Fruit fly (Drosophila melanogaster): Measurements from ENCODE around the gene Ir75a.
"Not testable (repeated sequence)": the region's sequence is repeated elsewhere in the genome, so short reads cannot be mapped to it uniquely, and the experiment has no call there.

Gene Ir75a

DNA sequence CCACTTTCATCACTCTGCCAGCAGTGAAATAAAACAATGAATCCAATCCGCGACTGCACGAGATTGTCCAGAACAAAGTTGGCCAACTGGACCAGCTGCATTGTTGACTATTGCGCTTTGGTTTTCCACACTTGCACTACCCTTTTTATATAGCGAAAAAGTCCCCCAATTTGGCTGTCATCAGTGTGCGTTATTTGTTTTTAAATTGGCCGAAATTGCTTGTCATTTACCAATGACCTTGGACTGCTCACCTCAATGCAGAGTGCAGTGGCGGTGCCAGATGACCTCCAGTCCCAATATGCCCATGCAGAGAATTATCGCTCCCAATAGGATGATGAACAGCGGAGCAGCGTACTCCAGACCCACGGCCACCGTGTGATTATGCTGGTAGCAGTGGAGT lies at the start of gene Ir75a:
Gene Ir75a (minus strand): TSS at position 101 of the 400 bp plus-strand sequence.
- no peak for TF ChIP-seq jim (GFP tag; optimal IDR thresholded peaks at IDR 0.05)
- no peak for TF ChIP-seq foxo (GFP tag; optimal IDR thresholded peaks at IDR 0.05)
- no peak for TF ChIP-seq CG9705 (GFP tag; optimal IDR thresholded peaks at IDR 0.05)
- no peak for TF ChIP-seq Rel (GFP tag; optimal IDR thresholded peaks at IDR 0.05)
- no peak for TF ChIP-seq Rel (tag; optimal IDR thresholded peaks at IDR 0.05)
- no peak for TF ChIP-seq Dfd (GFP tag; optimal IDR thresholded peaks at IDR 0.05)
- TF ChIP-seq woc (GFP tag; optimal IDR thresholded peaks at IDR 0.05) = no peak
- no peak for TF ChIP-seq fru (GFP tag; optimal IDR thresholded peaks at IDR 0.05)
- no peak for TF ChIP-seq Hnf4 (GFP tag; optimal IDR thresholded peaks at IDR 0.05)
- TF ChIP-seq tai (GFP tag; optimal IDR thresholded peaks at IDR 0.05) = no peak
- no peak for TF ChIP-seq h (GFP tag; optimal IDR thresholded peaks at IDR 0.05)
- no peak for TF ChIP-seq pan (optimal IDR thresholded peaks at IDR 0.05)
- TF ChIP-seq dsf (GFP tag; optimal IDR thresholded peaks at IDR 0.05; ENCODE audit: borderline replicate concordance) = no peak
- TF ChIP-seq psq (GFP tag; optimal IDR thresholded peaks at IDR 0.05) = no peak
- TF ChIP-seq GATAd (GFP tag; optimal IDR thresholded peaks at IDR 0.05) = no peak
- TF ChIP-seq Dif (GFP tag; optimal IDR thresholded peaks at IDR 0.05; ENCODE audit: partially characterized antibody) = no peak
- TF ChIP-seq lola (GFP tag; optimal IDR thresholded peaks at IDR 0.05) = no peak
- no peak for TF ChIP-seq N (GFP tag; optimal IDR thresholded peaks at IDR 0.05)
- TF ChIP-seq Sp1 (GFP tag; optimal IDR thresholded peaks at IDR 0.05) = no peak

DNA sequence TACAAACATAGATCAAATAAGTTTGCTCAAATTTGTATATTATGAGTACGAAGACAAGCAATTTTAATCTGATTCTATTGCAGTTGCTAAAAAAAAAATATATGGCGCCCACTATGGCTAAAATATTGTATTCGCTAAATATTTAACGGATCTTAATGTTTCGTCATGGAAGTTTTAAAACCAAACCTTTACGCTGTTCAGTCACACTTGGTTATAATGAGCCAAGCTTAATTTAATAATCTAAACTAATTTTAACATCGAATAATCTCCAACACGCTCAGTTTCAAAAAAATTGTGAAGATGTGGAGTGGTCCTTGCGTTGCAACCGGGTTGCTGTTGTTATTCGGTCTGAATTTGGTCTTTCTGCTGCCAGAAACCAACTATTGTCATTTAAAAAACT lies 40.5 kb upstream of the Ir75a start, which contains the start of gene CG34002:
Gene CG34002 (plus strand): TSS at position 301 of the 400 bp plus-strand sequence.
- TF ChIP-seq br, h, sv (GFP tag; optimal IDR thresholded peaks at IDR 0.05): not testable (repeated sequence)

DNA sequence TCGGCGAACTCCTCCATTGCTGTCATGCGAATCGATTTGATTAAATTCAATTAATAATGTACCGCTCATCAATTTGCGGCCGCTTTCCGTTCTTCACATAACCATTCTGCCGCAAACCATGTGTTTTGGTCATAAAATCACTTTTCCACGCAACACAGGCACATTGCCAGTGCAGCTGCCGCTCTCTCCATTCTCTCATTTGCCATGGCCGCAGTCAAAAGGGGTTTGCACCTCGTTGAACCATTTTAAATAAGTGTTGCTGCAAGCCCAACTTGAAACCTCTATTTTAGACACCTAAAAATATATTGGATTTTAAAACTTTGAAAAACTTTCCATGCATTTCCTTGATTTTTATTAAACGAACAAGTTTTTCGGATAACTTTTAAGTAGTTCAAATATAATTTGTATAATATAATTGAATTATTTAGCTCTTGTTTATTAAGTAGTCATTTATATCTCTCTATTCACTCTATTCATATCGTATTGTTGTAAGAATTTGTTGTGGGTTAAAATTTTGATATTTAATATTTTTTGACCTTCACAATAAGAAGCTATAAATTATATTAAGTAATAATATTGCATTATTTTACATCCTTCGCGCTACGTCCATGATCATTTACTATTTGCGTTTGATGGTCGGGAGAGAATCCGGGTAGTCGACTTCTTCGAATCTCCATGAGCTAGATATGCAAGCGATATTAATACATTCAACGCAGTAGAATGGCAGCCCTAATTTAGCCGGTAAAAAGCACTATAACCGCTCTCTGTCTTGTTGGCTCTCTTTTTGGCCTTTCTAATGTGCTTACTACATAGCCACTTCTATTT lies 39.1 kb upstream of the Ir75a start, which contains the start of gene CG5535:
Gene CG5535 (minus strand): TSS at position 140 of the 825 bp plus-strand sequence.
- peak; percentile 62 for TF ChIP-seq OdsH (GFP tag; optimal IDR thresholded peaks at IDR 0.05)
- peak; percentile 52 for TF ChIP-seq rgr (GFP tag; optimal IDR thresholded peaks at IDR 0.05)
- TF ChIP-seq dl (GFP tag; optimal IDR thresholded peaks at IDR 0.05; ENCODE audit: insufficient read depth in 1 of 2, partially characterized antibody in 2 of 2) = no peak
- no peak for TF ChIP-seq Dif (GFP tag; optimal IDR thresholded peaks at IDR 0.05; ENCODE audit: partially characterized antibody)
- peak; percentile 60 for TF ChIP-seq fru (GFP tag; optimal IDR thresholded peaks at IDR 0.05)
- peak; percentile 72 for TF ChIP-seq Sp1 (GFP tag; optimal IDR thresholded peaks at IDR 0.05)
- peak; percentile 57 for TF ChIP-seq sv (GFP tag; optimal IDR thresholded peaks at IDR 0.05)
- TF ChIP-seq Hnf4 (GFP tag; optimal IDR thresholded peaks at IDR 0.05) = no peak
- TF ChIP-seq Jra (GFP tag; optimal IDR thresholded peaks at IDR 0.05) = no peak
- TF ChIP-seq usp (GFP tag; optimal IDR thresholded peaks at IDR 0.05) = no peak
- TF ChIP-seq Mio (GFP tag; optimal IDR thresholded peaks at IDR 0.05) = no peak
- TF ChIP-seq ey (GFP tag; optimal IDR thresholded peaks at IDR 0.05) = peak; percentile 32
- TF ChIP-seq dmrt93B (GFP tag; optimal IDR thresholded peaks at IDR 0.05) = peak; percentile 52
- TF ChIP-seq woc (GFP tag; optimal IDR thresholded peaks at IDR 0.05) = no peak
- peak; percentile 35 for TF ChIP-seq br (GFP tag; optimal IDR thresholded peaks at IDR 0.05)
- TF ChIP-seq Hr83 (GFP tag; optimal IDR thresholded peaks at IDR 0.05; ENCODE audit: poor library complexity, severe bottlenecking) = peak; percentile 41
- peak; percentile 52 for TF ChIP-seq HLH106 (tag; optimal IDR thresholded peaks at IDR 0.05)
- peak in 1 of 2 experiments; percentile 80 for TF ChIP-seq foxo (GFP tag; optimal IDR thresholded peaks at IDR 0.05)
- no peak for TF ChIP-seq lola (GFP tag; optimal IDR thresholded peaks at IDR 0.05)
- peak; percentile 68 for TF ChIP-seq psq (GFP tag; optimal IDR thresholded peaks at IDR 0.05)
- peak; percentile 45 for TF ChIP-seq h (GFP tag; optimal IDR thresholded peaks at IDR 0.05)

DNA sequence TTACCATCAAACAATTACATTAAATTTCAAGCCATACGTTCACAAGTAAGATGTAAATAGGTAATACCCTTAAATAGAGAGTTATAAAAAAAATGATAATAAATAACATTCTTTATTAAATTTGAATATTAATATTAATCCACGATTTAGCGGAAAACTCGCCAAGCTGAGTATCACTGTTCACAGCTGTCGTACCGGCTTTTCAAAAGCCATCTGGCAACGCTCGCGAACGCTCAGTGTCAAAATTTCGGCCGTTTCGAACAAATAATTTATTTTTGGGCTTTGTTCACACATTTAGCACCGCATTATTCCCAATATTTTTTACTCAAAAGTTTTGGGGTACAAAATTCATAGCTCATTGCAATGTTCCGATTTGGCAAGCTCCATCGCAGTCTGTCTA lies 31.8 kb upstream of the Ir75a start, which contains the start of gene TrpRS-m:
Gene TrpRS-m (plus strand): TSS at position 211 of the 400 bp plus-strand sequence.
- TF ChIP-seq CG9705 (GFP tag; optimal IDR thresholded peaks at IDR 0.05) (no peak), woc (GFP tag; optimal IDR thresholded peaks at IDR 0.05) (peak; percentile 60), Myc (optimal IDR thresholded peaks at IDR 0.05) (peak; percentile 65)

Measured in whole organism, wandering third instar larva.